Worm (Caenorhabditis elegans) whole organism, L3 larva: Measurements from ENCODE around the gene F26F4.2.

Experiments used
- ceh-16 ChIP-seq: sonication (generic microtip); optimal IDR thresholded peaks from 2 replicates; lab custom pipeline; 2017; ENCODE audit warnings: missing biosample characterization, missing genetic modification characterization
- mdl-1 ChIP-seq: fragments of 150-350 bp; optimal IDR thresholded peaks from 2 replicates; lab custom pipeline; 2014; ENCODE audit warnings: missing biosample characterization, missing genetic modification characterization
- nhr-11 ChIP-seq: fragments of 150-350 bp; optimal IDR thresholded peaks from 2 replicates; lab custom pipeline; 2014; ENCODE audit warnings: missing biosample characterization, missing genetic modification characterization
- nhr-12 ChIP-seq: fragments of 150-350 bp; optimal IDR thresholded peaks from 2 replicates; lab custom pipeline; 2014; ENCODE audit warnings: missing biosample characterization, missing genetic modification characterization
- nhr-77 ChIP-seq: fragments of 150-350 bp; optimal IDR thresholded peaks from 2 replicates; lab custom pipeline; 2014; ENCODE audit warnings: missing biosample characterization, missing genetic modification characterization
- pqm-1 ChIP-seq: fragments of 150-350 bp; optimal IDR thresholded peaks from 2 replicates; lab custom pipeline; 2017; ENCODE audit warnings: missing biosample characterization, missing genetic modification characterization, inconsistent platforms
- snpc-4 ChIP-seq: fragments of 150-350 bp; optimal IDR thresholded peaks from 2 replicates; lab custom pipeline; 2014; ENCODE audit warnings: missing biosample characterization, missing genetic modification characterization
- unc-62 ChIP-seq: fragments of 150-350 bp; sonication (generic microtip); optimal IDR thresholded peaks from 4 replicates; lab custom pipeline; 2014; ENCODE audit warnings: missing biosample characterization, missing genetic modification reagents, missing genetic modification characterization
- ztf-11 ChIP-seq: fragments of 150-350 bp; optimal IDR thresholded peaks from 2 replicates; lab custom pipeline; 2014; ENCODE audit warnings: missing biosample characterization, missing genetic modification characterization

DNA sequence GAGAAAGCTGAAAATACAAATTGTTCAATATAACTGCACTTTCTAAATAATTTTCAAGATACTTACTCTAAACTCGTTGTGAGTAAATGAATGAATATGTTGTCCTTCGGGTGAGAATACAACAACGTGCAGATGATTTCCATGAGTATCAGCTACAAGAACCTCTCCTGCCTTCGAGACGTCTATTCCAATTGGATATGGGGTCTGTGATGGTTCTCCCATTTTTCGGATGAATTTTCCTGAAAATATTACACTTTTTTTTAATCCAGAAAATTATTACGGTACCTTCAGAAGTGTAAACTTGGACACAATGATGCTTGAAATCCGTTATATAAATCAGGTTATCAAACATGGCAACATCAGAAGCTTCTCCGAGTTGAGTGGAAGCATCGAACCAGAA is 15.7 kb upstream of the F26F4.2 start:
- TF ChIP-seq pqm-1 (tag; lab: Kevin White, UChicago) (no peak), nhr-11 (tag; lab: Kevin White, UChicago) (no peak), nhr-77 (no peak), unc-62 (GFP tag; lab: Kevin White, UChicago) (no peak), snpc-4 (tag; lab: Kevin White, UChicago) (no peak), ceh-16 (tag; lab: Kevin White, UChicago) (no peak), nhr-12 (tag; lab: Kevin White, UChicago) (no peak), mdl-1 (tag; lab: Kevin White, UChicago) (no peak), ztf-11 (tag; lab: Kevin White, UChicago) (no peak)
